Fruit fly (Drosophila melanogaster) whole organism, embryonic: ENCODE measurements around the gene CCT3.
A peak's percentile ranks its signal among the peaks of the same experiment; 100 is the strongest.

Experiments
- Bdp1 ChIP-seq: fragments of 200-800 bp; sonication (Bioruptor generic); optimal IDR thresholded peaks from 3 replicates; lab custom pipeline; 2016; ENCODE audit warnings: missing biosample characterization, missing genetic modification characterization
- C15 ChIP-seq: fragments of 200-800 bp; sonication (Bioruptor generic); IDR thresholded peaks from 3 replicates; pipeline ENCODE4 v1.3.6; 2022; ENCODE audit warnings: missing biosample characterization, missing genetic modification characterization
- CG10274 ChIP-seq: fragments of 200-800 bp; sonication (Bioruptor generic); optimal IDR thresholded peaks from 3 replicates; lab custom pipeline; 2017; ENCODE audit warnings: missing biosample characterization, mild to moderate bottlenecking, missing genetic modification characterization
- CG10543 ChIP-seq: fragments of 200-800 bp; sonication (Bioruptor generic); optimal IDR thresholded peaks from 3 replicates; lab custom pipeline; 2017; ENCODE audit warnings: missing biosample characterization, mild to moderate bottlenecking, missing genetic modification characterization, moderate library complexity
- CG11247 ChIP-seq: fragments of 200-800 bp; sonication (Bioruptor generic); IDR thresholded peaks from 2 replicates; pipeline ENCODE4 v1.3.6; 2022; ENCODE audit warnings: missing biosample characterization, missing genetic modification characterization
- CG11695 ChIP-seq: fragments of 200-800 bp; sonication (Bioruptor generic); IDR thresholded peaks from 3 replicates; pipeline ENCODE4 v1.3.6; 2022; ENCODE audit warnings: missing biosample characterization, missing genetic modification characterization
- CG11723 ChIP-seq: fragments of 200-800 bp; sonication (Bioruptor generic); optimal IDR thresholded peaks from 2 replicates; lab custom pipeline; 2017; ENCODE audit warnings: missing biosample characterization, mild to moderate bottlenecking, missing genetic modification characterization
- CG12659 ChIP-seq: fragments of 200-800 bp; sonication (Bioruptor generic); optimal IDR thresholded peaks from 3 replicates; lab custom pipeline; 2017; ENCODE audit warnings: mild to moderate bottlenecking, missing biosample characterization, missing genetic modification reagents, missing genetic modification characterization
- CG13894 ChIP-seq: fragments of 200-800 bp; sonication (Bioruptor generic); optimal IDR thresholded peaks from 3 replicates; lab custom pipeline; 2018; ENCODE audit warnings: missing biosample characterization, mild to moderate bottlenecking, missing genetic modification characterization, moderate library complexity
- CG14965 ChIP-seq: fragments of 200-800 bp; sonication (Bioruptor generic); optimal IDR thresholded peaks from 2 replicates; lab custom pipeline; 2016; ENCODE audit warnings: missing biosample characterization, missing genetic modification characterization, borderline replicate concordance
- CG17361 ChIP-seq: fragments of 200-800 bp; sonication (Bioruptor generic); IDR thresholded peaks from 3 replicates; pipeline ENCODE4 v1.3.6; 2022; ENCODE audit warnings: missing biosample characterization, missing genetic modification characterization
- CG17385 ChIP-seq: fragments of 200-800 bp; sonication (Bioruptor generic); optimal IDR thresholded peaks from 3 replicates; lab custom pipeline; 2018; ENCODE audit warnings: missing biosample characterization, mild to moderate bottlenecking, missing genetic modification characterization
- CG17829 ChIP-seq: fragments of 200-800 bp; optimal IDR thresholded peaks from 2 replicates; lab custom pipeline; 2019; ENCODE audit warnings: missing biosample characterization, mild to moderate bottlenecking, missing genetic modification characterization, moderate library complexity
- CG18011 ChIP-seq: fragments of 200-800 bp; sonication (Bioruptor generic); optimal IDR thresholded peaks from 2 replicates; lab custom pipeline; 2017; ENCODE audit warnings: missing biosample characterization, missing genetic modification characterization, mild to moderate bottlenecking, moderate library complexity, missing genotype
- CG2202 ChIP-seq: fragments of 200-800 bp; sonication (Bioruptor generic); optimal IDR thresholded peaks from 2 replicates; lab custom pipeline; 2018; ENCODE audit warnings: missing biosample characterization, mild to moderate bottlenecking, missing genetic modification characterization
- CG2889 ChIP-seq: fragments of 200-800 bp; sonication (Bioruptor generic); IDR thresholded peaks from 3 replicates; pipeline ENCODE4 v1.3.6; 2022; ENCODE audit warnings: missing biosample characterization, missing genetic modification characterization
- CG3065 ChIP-seq: fragments of 200-800 bp; sonication (Bioruptor generic); optimal IDR thresholded peaks from 2 replicates; lab custom pipeline; 2016; ENCODE audit warnings: missing biosample characterization, missing genetic modification characterization
- CG3995 ChIP-seq: fragments of 200-800 bp; sonication (Bioruptor generic); optimal IDR thresholded peaks from 3 replicates; lab custom pipeline; 2016; ENCODE audit warnings: missing biosample characterization, missing genetic modification characterization
- CG4328 ChIP-seq: fragments of 200-800 bp; sonication (Bioruptor generic); optimal IDR thresholded peaks from 3 replicates; lab custom pipeline; 2017; ENCODE audit warnings: missing biosample characterization, missing genetic modification reagents, missing genetic modification characterization
- CG8388 ChIP-seq: fragments of 200-800 bp; sonication (Bioruptor generic); optimal IDR thresholded peaks from 2 replicates; lab custom pipeline; 2019; ENCODE audit warnings: missing biosample characterization, mild to moderate bottlenecking, missing genetic modification characterization, moderate library complexity
- CG8944 ChIP-seq: fragments of 200-800 bp; sonication (Bioruptor generic); optimal IDR thresholded peaks from 3 replicates; lab custom pipeline; 2016; ENCODE audit warnings: missing biosample characterization, missing genetic modification characterization
- D ChIP-seq, 2 experiments: fragments of 200-800 bp in 1 of 2; fragments of >200 bp in 1 of 2; sonication (Bioruptor generic) in 1 of 2; optimal IDR thresholded peaks; 2 replicates in 1 of 2; 3 replicates in 1 of 2; lab custom pipeline; 2017; ENCODE audit warnings: mild to moderate bottlenecking in 1 of 2, missing biosample characterization in 1 of 2, missing genetic modification characterization in 1 of 2, missing genetic modification reagents in 1 of 2
- Ets65A ChIP-seq: fragments of 200-800 bp; sonication (Bioruptor generic); peaks from one replicate; lab custom pipeline; 2016; ENCODE audit warnings: missing biosample characterization, missing genetic modification characterization
- Fer2 ChIP-seq: fragments of 200-800 bp; sonication (Bioruptor generic); optimal IDR thresholded peaks from 2 replicates; lab custom pipeline; 2018; ENCODE audit warnings: missing biosample characterization, mild to moderate bottlenecking, missing genetic modification characterization, moderate library complexity
- Hmr ChIP-seq: fragments of 200-800 bp; sonication (Bioruptor generic); optimal IDR thresholded peaks from 3 replicates; lab custom pipeline; 2017; ENCODE audit warnings: mild to moderate bottlenecking, missing biosample characterization, missing genetic modification reagents, missing genetic modification characterization
- Hmx ChIP-seq: fragments of 200-800 bp; sonication (Bioruptor generic); optimal IDR thresholded peaks from 2 replicates; lab custom pipeline; 2016; ENCODE audit warnings: missing biosample characterization, missing genetic modification characterization
- Max ChIP-seq: fragments of 200-800 bp; sonication (Bioruptor generic); optimal IDR thresholded peaks from 2 replicates; lab custom pipeline; 2016; ENCODE audit warnings: missing biosample characterization, mild to moderate bottlenecking, missing genetic modification characterization
- PHDP ChIP-seq: fragments of 200-800 bp; sonication (Bioruptor generic); optimal IDR thresholded peaks from 3 replicates; lab custom pipeline; 2018; ENCODE audit warnings: missing biosample characterization, mild to moderate bottlenecking, missing genetic modification characterization, moderate library complexity
- amos ChIP-seq: fragments of 200-800 bp; sonication (Bioruptor generic); IDR thresholded peaks from 2 replicates; pipeline ENCODE4 v1.3.6; 2022; ENCODE audit warnings: missing biosample characterization, missing genetic modification characterization; ENCODE audit not compliant: partially characterized antibody
- ato ChIP-seq: fragments of 200-800 bp; sonication (Bioruptor generic); IDR thresholded peaks from 2 replicates; pipeline ENCODE4 v1.3.6; 2022; ENCODE audit warnings: missing biosample characterization, missing genetic modification characterization; ENCODE audit not compliant: partially characterized antibody
- bbx ChIP-seq: fragments of 200-800 bp; sonication (Bioruptor generic); IDR thresholded peaks from 2 replicates; pipeline ENCODE4 v1.3.6; 2022; ENCODE audit warnings: missing biosample characterization, missing genetic modification characterization; ENCODE audit not compliant: partially characterized antibody
- cato ChIP-seq: fragments of 200-800 bp; sonication (Bioruptor generic); optimal IDR thresholded peaks from 2 replicates; lab custom pipeline; 2016; ENCODE audit warnings: missing biosample characterization, missing genetic modification characterization, borderline replicate concordance
- caup ChIP-seq: fragments of 200-800 bp; sonication (Bioruptor generic); optimal IDR thresholded peaks from 3 replicates; lab custom pipeline; 2017; ENCODE audit warnings: missing biosample characterization, mild to moderate bottlenecking, missing genetic modification characterization, moderate library complexity; ENCODE audit not compliant: severe bottlenecking
- crp ChIP-seq, 2 experiments: fragments of 200-800 bp; sonication (Bioruptor generic); optimal IDR thresholded peaks; 2 replicates in 1 of 2; 3 replicates in 1 of 2; lab custom pipeline; 2017; ENCODE audit warnings: missing biosample characterization in 2 of 2, missing genetic modification characterization in 2 of 2, mild to moderate bottlenecking in 1 of 2, moderate library complexity in 1 of 2
- dysf ChIP-seq: fragments of 200-800 bp; sonication (Bioruptor generic); IDR thresholded peaks from 3 replicates; pipeline ENCODE4 v1.3.6; 2022; ENCODE audit warnings: missing biosample characterization, missing genetic modification characterization
- fd3F ChIP-seq: fragments of 200-800 bp; sonication (Bioruptor generic); optimal IDR thresholded peaks from 2 replicates; lab custom pipeline; 2018; ENCODE audit warnings: missing biosample characterization, mild to moderate bottlenecking, missing genetic modification characterization, moderate library complexity
- gro ChIP-seq: fragments of 200-800 bp; sonication (Bioruptor generic); optimal IDR thresholded peaks from 2 replicates; lab custom pipeline; 2016; ENCODE audit warnings: missing biosample characterization, missing genetic modification characterization
- insv ChIP-seq, 2 experiments: fragments of 200-800 bp; sonication (Bioruptor generic); optimal IDR thresholded peaks; 3 replicates each; lab custom pipeline; 2016 to 2018; ENCODE audit warnings: missing biosample characterization in 2 of 2, missing genetic modification characterization in 2 of 2
- jumu ChIP-seq: fragments of 200-800 bp; sonication (Bioruptor generic); optimal IDR thresholded peaks from 3 replicates; lab custom pipeline; 2016; ENCODE audit warnings: missing biosample characterization, missing genetic modification characterization
- nerfin-2 ChIP-seq: fragments of 200-800 bp; sonication (Bioruptor generic); IDR thresholded peaks from 2 replicates; pipeline ENCODE4 v1.3.6; 2022; ENCODE audit warnings: missing biosample characterization, missing genetic modification characterization; ENCODE audit not compliant: partially characterized antibody
- ranshi ChIP-seq: fragments of 200-800 bp; sonication (Bioruptor generic); IDR thresholded peaks from 2 replicates; pipeline ENCODE4 v1.3.6; 2022; ENCODE audit warnings: missing biosample characterization, missing genetic modification characterization
- salm ChIP-seq: fragments of 200-800 bp; sonication (Bioruptor generic); optimal IDR thresholded peaks from 2 replicates; lab custom pipeline; 2018; ENCODE audit warnings: missing biosample characterization, mild to moderate bottlenecking, missing genetic modification characterization
- seq ChIP-seq: fragments of 200-800 bp; sonication (Bioruptor generic); IDR thresholded peaks from 2 replicates; pipeline ENCODE4 v1.3.6; 2022; ENCODE audit warnings: missing biosample characterization, missing genetic modification characterization
- shn ChIP-seq: fragments of 200-800 bp; sonication (Bioruptor generic); optimal IDR thresholded peaks from 3 replicates; lab custom pipeline; 2016; ENCODE audit warnings: missing biosample characterization, missing genetic modification characterization
- stwl ChIP-seq: fragments of 200-800 bp; sonication (Bioruptor generic); optimal IDR thresholded peaks from 3 replicates; lab custom pipeline; 2018; ENCODE audit warnings: missing biosample characterization, mild to moderate bottlenecking, missing genetic modification characterization, moderate library complexity
- sug ChIP-seq: fragments of 200-800 bp; optimal IDR thresholded peaks from 2 replicates; lab custom pipeline; 2019; ENCODE audit warnings: missing biosample characterization, mild to moderate bottlenecking, missing genetic modification characterization, moderate library complexity
- tio ChIP-seq: fragments of 200-800 bp; sonication (Bioruptor generic); optimal IDR thresholded peaks from 2 replicates; lab custom pipeline; 2017; ENCODE audit warnings: missing biosample characterization, missing genetic modification characterization, inconsistent platforms

CCT3 gene

DNA sequence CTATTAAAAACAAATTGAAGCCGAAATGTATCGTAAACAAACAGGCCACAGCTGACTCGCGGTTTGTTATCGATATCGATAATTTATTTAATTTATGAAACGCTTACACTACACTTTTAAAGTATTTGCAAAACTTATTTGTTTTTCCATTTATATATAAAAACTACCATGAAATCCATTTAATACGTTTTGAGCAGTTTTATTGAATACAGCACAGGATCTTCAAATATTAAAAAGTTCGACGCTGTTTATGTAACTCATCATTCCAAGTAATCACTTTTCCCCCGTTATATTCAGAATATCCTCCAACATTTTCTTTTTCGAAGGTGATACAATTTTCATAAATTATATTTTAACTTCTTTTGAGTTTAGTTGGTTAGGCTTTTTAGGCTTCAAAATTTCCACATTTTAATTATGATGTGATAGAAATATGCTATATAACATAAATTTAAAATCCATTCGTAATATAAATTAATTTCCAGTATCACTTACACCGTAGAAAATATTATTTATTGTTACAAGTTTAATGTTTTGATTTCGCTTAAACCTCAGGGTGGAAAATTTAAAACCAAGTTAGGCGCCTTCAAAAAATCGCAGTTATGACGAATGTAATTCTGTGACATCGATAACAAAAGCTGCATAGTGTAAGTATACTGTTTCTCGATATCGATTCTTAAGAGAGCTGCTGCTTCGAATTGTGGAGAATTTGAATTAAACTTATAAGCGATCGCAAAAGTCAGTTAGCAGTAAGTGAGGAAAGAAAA lies at the start of gene CCT3, which contains the start of gene CG10324 (continued):
- TF ChIP-seq Bdp1 (GFP tag; lab: Kevin White, UChicago) (no peak), CG4328 (GFP tag; lab: Kevin White, UChicago) (peak; percentile 61), CG11247 (GFP tag; lab: Robert Waterston, UW) (peak; percentile 60; the same call in 1 of the 2 replicates), Ets65A (GFP tag; lab: Kevin White, UChicago) (peak; percentile 87), seq (GFP tag; lab: Robert Waterston, UW) (peak; percentile 40; the same call in 1 of the 2 replicates), stwl (tag; lab: Kevin White, UChicago) (peak; percentile 34), caup (GFP tag; lab: Kevin White, UChicago) (peak; percentile 53), CG17361 (GFP tag; lab: Robert Waterston, UW) (peak; percentile 87), CG11723 (no peak), cato (peak; percentile 44), CG17385 (GFP tag; lab: Kevin White, UChicago) (peak; percentile 78), CG12659 (GFP tag; lab: Kevin White, UChicago) (peak; percentile 61), CG3995 (GFP tag; lab: Kevin White, UChicago) (peak; percentile 98), Max (GFP tag; lab: Kevin White, UChicago) (peak; percentile 53), CG13894 (tag; lab: Kevin White, UChicago) (peak; percentile 25), CG14965 (GFP tag; lab: Kevin White, UChicago) (no peak), gro (GFP tag; lab: Kevin White, UChicago) (no peak), CG17829 (peak; percentile 68), PHDP (tag; lab: Kevin White, UChicago) (peak; percentile 75), sug (tag; lab: Kevin White, UChicago) (peak; percentile 77), C15 (GFP tag; lab: Robert Waterston, UW) (0 out of 3 replicates have a peak, but pooled peaks have one; percentile 34), CG10543 (GFP tag; lab: Kevin White, UChicago) (peak; percentile 82), D (optimal IDR thresholded peaks at IDR 0.05; lab: Kevin White, UChicago) (no peak), D (GFP tag; optimal IDR thresholded peaks at IDR 0.05; lab: Kevin White, UChicago) (no peak), ranshi (GFP tag; lab: Robert Waterston, UW) (0 out of 2 replicates have a peak, but pooled peaks have one; percentile 49), CG3065 (GFP tag; lab: Kevin White, UChicago) (no peak), crp (GFP tag; optimal IDR thresholded peaks at IDR 0.05; lab: Kevin White, UChicago) (peak; percentile 18 to 85), CG11695 (GFP tag; lab: Robert Waterston, UW) (peak; percentile 59; the same call in 2 of the 3 replicates), fd3F (peak; percentile 55), tio (GFP tag; lab: Kevin White, UChicago) (no peak), CG2889 (GFP tag; lab: Robert Waterston, UW) (no peak), dysf (peak; percentile 78), shn (GFP tag; lab: Kevin White, UChicago) (peak; percentile 23), insv (GFP tag; optimal IDR thresholded peaks at IDR 0.05; lab: Kevin White, UChicago) (peak in 1 of 2 experiments; percentile 37), CG10274 (GFP tag; lab: Kevin White, UChicago) (no peak), ato (GFP tag; lab: Robert Waterston, UW) (no peak), amos (GFP tag; lab: Robert Waterston, UW) (peak; percentile 72), Hmr (GFP tag; lab: Kevin White, UChicago) (no peak), CG8944 (GFP tag; lab: Kevin White, UChicago) (peak; percentile 6), Hmx (GFP tag; lab: Kevin White, UChicago) (peak; percentile 44), bbx (GFP tag; lab: Robert Waterston, UW) (peak; percentile 76), CG18011 (peak; percentile 23), nerfin-2 (GFP tag; lab: Robert Waterston, UW) (0 out of 2 replicates have a peak, but pooled peaks have one; percentile 46), Fer2 (tag; lab: Kevin White, UChicago) (peak; percentile 77), CG8388 (GFP tag; lab: Kevin White, UChicago) (peak; percentile 55), salm (peak; percentile 18), jumu (GFP tag; lab: Kevin White, UChicago) (peak; percentile 10), CG2202 (peak; percentile 15)
